Worm (Caenorhabditis elegans) whole organism, midembryonic: ENCODE results near the gene lys-4.

ENCODE experiments used
- T22C8.4 ChIP-seq: fragments of 200-800 bp; sonication (Bioruptor generic); IDR thresholded peaks from 2 replicates; pipeline ENCODE4 v1.3.6; 2022; ENCODE audit warnings: missing genetic modification characterization, missing compliant biosample characterization
- cog-1 ChIP-seq: sonication (generic microtip); optimal IDR thresholded peaks from 2 replicates; lab custom pipeline; 2016; ENCODE audit warnings: missing genetic modification characterization, missing compliant biosample characterization
- flt-1 ChIP-seq: fragments of 200-800 bp; sonication (Bioruptor generic); IDR thresholded peaks from 2 replicates; pipeline ENCODE4 v1.3.6; 2022; ENCODE audit warnings: missing genetic modification characterization, missing compliant biosample characterization
- klf-2 ChIP-seq: fragments of 200-800 bp; sonication (Bioruptor generic); conservative IDR thresholded peaks from 2 replicates; pipeline ENCODE4 v1.3.6; 2022; ENCODE audit warnings: missing genetic modification reagents, missing genetic modification characterization, missing compliant biosample characterization
- med-1 ChIP-seq: sonication (generic microtip); optimal IDR thresholded peaks from 2 replicates; lab custom pipeline; 2017; ENCODE audit warnings: missing genetic modification characterization, mild to moderate bottlenecking, missing compliant biosample characterization, antibody characterized with exemption, missing genetic modification reagents; ENCODE audit not compliant: insufficient read depth
- ref-1 ChIP-seq: fragments of 200-800 bp; sonication (Bioruptor generic); conservative IDR thresholded peaks from 2 replicates; pipeline ENCODE4 v1.3.6; 2022; ENCODE audit warnings: missing genetic modification reagents, missing genetic modification characterization, missing compliant biosample characterization
- tab-1 ChIP-seq: fragments of 200-800 bp; sonication (Bioruptor generic); IDR thresholded peaks from 2 replicates; pipeline ENCODE4 v1.3.6; 2022; ENCODE audit warnings: missing genetic modification characterization, missing compliant biosample characterization
- ztf-23 ChIP-seq: fragments of 200-800 bp; sonication (Bioruptor generic); IDR thresholded peaks from 2 replicates; pipeline ENCODE4 v1.3.6; 2022; ENCODE audit warnings: missing genetic modification reagents, missing genetic modification characterization, missing compliant biosample characterization
- ztf-29 ChIP-seq: fragments of 200-800 bp; sonication (Bioruptor generic); IDR thresholded peaks from 2 replicates; pipeline ENCODE4 v1.3.6; 2022; ENCODE audit warnings: missing genetic modification reagents, missing genetic modification characterization, missing compliant biosample characterization

The lys-4 gene

ce11 chrIV:11645354-11645753 lies 22.4 kb upstream of the lys-4 start:
- TF ChIP-seq med-1 (GFP tag; lab: Kevin White, UChicago) = no peak

ce11 chrIV:11644705-11645104 lies 21.7 kb upstream of the lys-4 start:
- TF ChIP-seq T22C8.4 (GFP tag; lab: Robert Waterston, UW) (no peak), cog-1 (tag; lab: Kevin White, UChicago) (no peak), klf-2 (no peak), flt-1 (GFP tag; lab: Robert Waterston, UW) (no peak), ztf-23 (GFP tag; lab: Robert Waterston, UW) (no peak), tab-1 (no peak), med-1 (GFP tag; lab: Kevin White, UChicago) (no peak), ref-1 (no peak), ztf-29 (GFP tag; lab: Robert Waterston, UW) (no peak)

ce11 chrIV:11643829-11644228 lies 20.9 kb upstream of the lys-4 start, which contains the start of gene prx-2:
Gene prx-2, plus strand, starts transcription at chrIV:11644129.
- TF ChIP-seq ztf-23 (GFP tag; lab: Robert Waterston, UW) (no peak), T22C8.4 (GFP tag; lab: Robert Waterston, UW) (no peak), med-1 (GFP tag; lab: Kevin White, UChicago) (no peak), ref-1 (no peak), flt-1 (GFP tag; lab: Robert Waterston, UW) (no peak), klf-2 (no peak)

ce11 chrIV:11641802-11642201 lies 18.8 kb upstream of the lys-4 start, which contains the start of gene ZK809.1:
Gene ZK809.1, plus strand, starts transcription at chrIV:11642102.
- TF ChIP-seq ztf-29 (GFP tag; lab: Robert Waterston, UW) = no peak
- no peak for TF ChIP-seq med-1 (GFP tag; lab: Kevin White, UChicago)
- no peak for TF ChIP-seq ref-1
- no peak for TF ChIP-seq flt-1 (GFP tag; lab: Robert Waterston, UW)

- no peak for TF ChIP-seq klf-2
- no peak for TF ChIP-seq ztf-29 (GFP tag; lab: Robert Waterston, UW)
- TF ChIP-seq ztf-23 (GFP tag; lab: Robert Waterston, UW) = no peak
- no peak for TF ChIP-seq cog-1 (tag; lab: Kevin White, UChicago)
- no peak for TF ChIP-seq med-1 (GFP tag; lab: Kevin White, UChicago)
- no peak for TF ChIP-seq tab-1
- no peak for TF ChIP-seq flt-1 (GFP tag; lab: Robert Waterston, UW)
- TF ChIP-seq ref-1 = no peak
- TF ChIP-seq T22C8.4 (GFP tag; lab: Robert Waterston, UW) = no peak
These were observed 17.9 kb upstream of the lys-4 start, which contains the start of gene ttr-50 for ce11 chrIV:11640915-11641314. Gene ttr-50, minus strand, starts transcription at chrIV:11641015.

- TF ChIP-seq ztf-29 (GFP tag; lab: Robert Waterston, UW) (no peak), med-1 (GFP tag; lab: Kevin White, UChicago) (no peak), tab-1 (no peak), klf-2 (no peak), T22C8.4 (GFP tag; lab: Robert Waterston, UW) (no peak), ztf-23 (GFP tag; lab: Robert Waterston, UW) (no peak), ref-1 (no peak)
These were observed 15.0 kb upstream of the lys-4 start, which contains the start of gene rbm-17 for ce11 chrIV:11638016-11638415. Gene rbm-17, plus strand, starts transcription at chrIV:11638316.

ce11 chrIV:11636409-11636723 lies 13.4 kb upstream of the lys-4 start, which contains the start of gene F58B3.6:
Gene F58B3.6, plus strand, starts transcription at chrIV:11636648.
- TF ChIP-seq flt-1 (GFP tag; lab: Robert Waterston, UW) (no peak), ztf-29 (GFP tag; lab: Robert Waterston, UW) (no peak), tab-1 (no peak)

ce11 chrIV:11635437-11636408 lies 12.7 kb upstream of the lys-4 start, which contains the start of gene mars-1:
Gene mars-1, minus strand, starts transcription at chrIV:11635487.
- no peak for TF ChIP-seq tab-1
- no peak for TF ChIP-seq ztf-29 (GFP tag; lab: Robert Waterston, UW)
- no peak for TF ChIP-seq ref-1
- no peak for TF ChIP-seq cog-1 (tag; lab: Kevin White, UChicago)
- TF ChIP-seq ztf-23 (GFP tag; lab: Robert Waterston, UW) = peak; percentile 52; the same call in 1 of the 2 replicates
- TF ChIP-seq T22C8.4 (GFP tag; lab: Robert Waterston, UW) = no peak
- TF ChIP-seq med-1 (GFP tag; lab: Kevin White, UChicago) = no peak
- no peak for TF ChIP-seq klf-2
- TF ChIP-seq flt-1 (GFP tag; lab: Robert Waterston, UW) = peak; percentile 81

- TF ChIP-seq ztf-23 (GFP tag; lab: Robert Waterston, UW) (no peak), tab-1 (no peak), T22C8.4 (GFP tag; lab: Robert Waterston, UW) (no peak), med-1 (GFP tag; lab: Kevin White, UChicago) (no peak), cog-1 (tag; lab: Kevin White, UChicago) (no peak), flt-1 (GFP tag; lab: Robert Waterston, UW) (no peak), ztf-29 (GFP tag; lab: Robert Waterston, UW) (no peak), ref-1 (no peak), klf-2 (no peak)
These were observed 8.8 kb upstream of the lys-4 start, which contains the start of gene F58B3.4 for ce11 chrIV:11631750-11632149. Gene F58B3.4, minus strand, starts transcription at chrIV:11631850.

ce11 chrIV:11627847-11628246 lies 4.9 kb upstream of the lys-4 start, which contains the start of gene lys-6:
Gene lys-6, minus strand, starts transcription at chrIV:11627947.
- TF ChIP-seq ztf-23 (GFP tag; lab: Robert Waterston, UW) = no peak
